Fruit fly (Drosophila melanogaster): ENCODE results near the gene Fas2.

Fas2 gene

DNA sequence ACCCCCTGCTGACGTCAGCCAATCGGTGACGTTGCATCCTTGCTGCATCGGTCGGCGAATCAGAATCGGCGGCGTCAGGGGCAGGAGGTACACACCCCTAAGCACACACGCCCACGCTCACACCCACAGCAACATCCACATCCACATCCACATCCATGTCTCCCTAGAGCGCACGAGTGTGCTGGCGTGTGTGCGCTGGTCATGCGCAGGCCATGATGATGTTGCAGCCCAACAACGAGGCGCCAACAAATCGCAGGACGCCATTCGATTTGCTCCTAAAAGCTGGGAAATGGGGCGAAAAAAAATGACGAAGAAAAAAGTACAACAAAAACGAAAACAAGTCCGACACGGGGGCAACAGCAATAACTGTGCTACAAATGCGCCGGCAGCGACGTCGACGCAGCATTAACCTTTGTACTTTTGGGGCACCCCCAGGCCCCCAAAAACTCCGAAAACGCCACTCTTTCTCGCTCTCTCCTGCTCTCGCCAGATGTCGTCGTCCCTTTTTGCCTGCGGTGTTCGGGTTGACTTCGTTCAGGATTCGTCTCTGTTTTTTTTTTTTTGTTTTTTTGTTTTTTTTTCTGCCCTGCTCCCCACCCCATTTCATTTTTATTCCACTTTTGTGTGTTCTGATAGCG lies 116.8 kb downstream of the Fas2 start:
- no peak for TF ChIP-seq Sp1 (GFP tag; optimal IDR thresholded peaks at IDR 0.05)
- TF ChIP-seq Hnf4 (GFP tag; optimal IDR thresholded peaks at IDR 0.05), result no peak
- no peak for TF ChIP-seq Hr78 (GFP tag; optimal IDR thresholded peaks at IDR 0.05)
- no peak for TF ChIP-seq woc (GFP tag; optimal IDR thresholded peaks at IDR 0.05)
- TF ChIP-seq foxo (GFP tag; optimal IDR thresholded peaks at IDR 0.05), result no peak
- no peak for TF ChIP-seq HLH106 (tag; optimal IDR thresholded peaks at IDR 0.05)
- no peak for TF ChIP-seq h (GFP tag; optimal IDR thresholded peaks at IDR 0.05)
- TF ChIP-seq N (GFP tag; optimal IDR thresholded peaks at IDR 0.05), result no peak
- TF ChIP-seq ey (GFP tag; optimal IDR thresholded peaks at IDR 0.05), result no peak
- TF ChIP-seq dmrt93B (GFP tag; optimal IDR thresholded peaks at IDR 0.05), result no peak
- TF ChIP-seq Myc (optimal IDR thresholded peaks at IDR 0.05), result no peak
- no peak for TF ChIP-seq OdsH (GFP tag; optimal IDR thresholded peaks at IDR 0.05)
- no peak for TF ChIP-seq Dif (GFP tag; optimal IDR thresholded peaks at IDR 0.05; ENCODE audit: partially characterized antibody)
- TF ChIP-seq Vsx2 (GFP tag; optimal IDR thresholded peaks at IDR 0.05; ENCODE audit: partially characterized antibody), result no peak
- no peak for TF ChIP-seq usp (GFP tag; optimal IDR thresholded peaks at IDR 0.05)
- no peak for TF ChIP-seq dsf (GFP tag; optimal IDR thresholded peaks at IDR 0.05; ENCODE audit: borderline replicate concordance)

Data from whole organism, wandering third instar larva.